Worm (Caenorhabditis elegans): ENCODE results near the gene F07E5.9.

Gene F07E5.9

DNA sequence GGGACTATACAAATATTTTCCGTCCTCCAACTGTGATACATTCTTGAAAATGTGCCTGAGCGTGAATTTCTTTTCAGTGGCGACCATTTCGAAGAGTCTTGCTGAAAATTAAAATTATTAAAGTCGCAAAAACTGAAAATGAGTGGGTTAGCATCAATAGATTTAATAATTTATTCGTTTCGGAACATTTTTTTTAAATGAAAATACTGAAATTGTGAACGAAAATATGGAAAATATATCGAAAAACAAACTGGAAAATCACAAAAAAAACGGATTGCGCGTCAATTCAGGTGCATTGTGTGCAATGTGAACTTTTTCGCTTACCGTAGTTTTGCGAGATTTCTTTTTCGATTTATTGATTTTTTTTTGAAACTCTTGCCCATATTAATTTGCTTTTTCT, 48.5 kb downstream of the F07E5.9 start, which contains the start of gene bath-5:
bath-5 (minus strand) TSS at position 101 of the 400 bp plus-strand sequence.
- TF ChIP-seq ets-7 (tag; optimal IDR thresholded peaks at IDR 0.05) = no peak
- TF ChIP-seq hnd-1 (tag; optimal IDR thresholded peaks at IDR 0.05) = no peak
- no peak for TF ChIP-seq pes-1 (GFP tag; IDR thresholded peaks at IDR 0.05)
- no peak for TF ChIP-seq tbx-11 (GFP tag; IDR thresholded peaks at IDR 0.05)
- TF ChIP-seq tbx-37 (GFP tag; conservative IDR thresholded peaks at IDR 0.05) = no peak
- TF ChIP-seq scrt-1 (GFP tag; IDR thresholded peaks at IDR 0.05) = no peak
- TF ChIP-seq hmbx-1 (tag; optimal IDR thresholded peaks at IDR 0.05) = no peak
- TF ChIP-seq B0310.2 (tag; optimal IDR thresholded peaks at IDR 0.05) = no peak
- no peak for TF ChIP-seq flt-1 (GFP tag; IDR thresholded peaks at IDR 0.05)
- TF ChIP-seq ceh-13 (GFP tag; optimal IDR thresholded peaks at IDR 0.05) = no peak
- no peak for TF ChIP-seq hmg-4 (GFP tag; optimal IDR thresholded peaks at IDR 0.05)
- no peak for TF ChIP-seq aly-1 (tag; optimal IDR thresholded peaks at IDR 0.05)
- no peak for TF ChIP-seq ama-1 (optimal IDR thresholded peaks at IDR 0.05)
- no peak for TF ChIP-seq F13C5.2 (tag; optimal IDR thresholded peaks at IDR 0.05)
- TF ChIP-seq sea-1 (GFP tag; conservative IDR thresholded peaks at IDR 0.05) = no peak
- no peak for TF ChIP-seq tra-4 (tag; optimal IDR thresholded peaks at IDR 0.05)
- TF ChIP-seq ceh-36 (tag; optimal IDR thresholded peaks at IDR 0.05) = no peak

- TF ChIP-seq hnd-1 (tag; optimal IDR thresholded peaks at IDR 0.05) (no peak), ets-7 (tag; optimal IDR thresholded peaks at IDR 0.05) (no peak), tra-4 (tag; optimal IDR thresholded peaks at IDR 0.05) (no peak), flt-1 (GFP tag; IDR thresholded peaks at IDR 0.05) (no peak), ama-1 (optimal IDR thresholded peaks at IDR 0.05) (no peak), ceh-13 (GFP tag; optimal IDR thresholded peaks at IDR 0.05) (no peak), hmbx-1 (tag; optimal IDR thresholded peaks at IDR 0.05) (no peak), tbx-37 (GFP tag; conservative IDR thresholded peaks at IDR 0.05) (no peak), aly-1 (tag; optimal IDR thresholded peaks at IDR 0.05) (no peak), F13C5.2 (tag; optimal IDR thresholded peaks at IDR 0.05) (no peak), pes-1 (GFP tag; IDR thresholded peaks at IDR 0.05) (no peak), sea-1 (GFP tag; conservative IDR thresholded peaks at IDR 0.05) (no peak), B0310.2 (tag; optimal IDR thresholded peaks at IDR 0.05) (no peak), scrt-1 (GFP tag; IDR thresholded peaks at IDR 0.05) (no peak)
These were observed 50.0 kb downstream of the F07E5.9 start, which contains the start of gene bath-3 for ce11 chrII:2030367-2030766. Gene bath-3, minus strand, starts transcription at chrII:2030467.

- no peak for TF ChIP-seq ama-1 (optimal IDR thresholded peaks at IDR 0.05)
- TF ChIP-seq B0310.2 (tag; optimal IDR thresholded peaks at IDR 0.05) = no peak
- no peak for TF ChIP-seq hnd-1 (tag; optimal IDR thresholded peaks at IDR 0.05)
- TF ChIP-seq tbx-11 (GFP tag; IDR thresholded peaks at IDR 0.05) = no peak
- no peak for TF ChIP-seq aly-1 (tag; optimal IDR thresholded peaks at IDR 0.05)
- TF ChIP-seq hmg-4 (GFP tag; optimal IDR thresholded peaks at IDR 0.05) = no peak
- TF ChIP-seq hmbx-1 (tag; optimal IDR thresholded peaks at IDR 0.05) = no peak
- TF ChIP-seq F13C5.2 (tag; optimal IDR thresholded peaks at IDR 0.05) = no peak
- TF ChIP-seq tra-4 (tag; optimal IDR thresholded peaks at IDR 0.05) = no peak
- TF ChIP-seq flt-1 (GFP tag; IDR thresholded peaks at IDR 0.05) = no peak
- TF ChIP-seq ceh-13 (GFP tag; optimal IDR thresholded peaks at IDR 0.05) = no peak
- TF ChIP-seq sea-1 (GFP tag; conservative IDR thresholded peaks at IDR 0.05) = no peak
These were observed 51.6 kb downstream of the F07E5.9 start, which contains the start of gene bath-1 for ce11 chrII:2028712-2029111. Gene bath-1, minus strand, starts transcription at chrII:2028812.

DNA sequence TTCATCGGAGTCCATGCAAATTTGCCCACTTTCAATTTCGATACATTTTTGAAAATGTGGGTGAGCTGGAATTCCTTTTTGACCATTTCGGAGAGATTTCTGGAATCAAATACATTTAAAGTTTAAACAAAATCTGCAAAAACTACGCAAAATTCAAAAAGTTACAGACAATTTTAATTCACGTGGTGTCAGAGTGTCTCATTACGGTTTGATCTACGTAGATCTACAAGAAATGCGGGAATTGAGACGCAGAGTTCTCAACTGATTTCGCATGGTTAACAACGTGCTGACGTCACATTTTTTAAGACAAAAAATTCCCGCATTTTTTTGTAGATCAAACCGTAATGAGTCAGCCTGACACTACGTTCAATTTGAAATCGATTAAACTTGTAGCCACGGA, 53.8 kb downstream of the F07E5.9 start, which contains the start of gene bath-21:
bath-21 (minus strand) TSS at position 101 of the 400 bp plus-strand sequence.
- no peak for TF ChIP-seq hmg-4 (GFP tag; optimal IDR thresholded peaks at IDR 0.05)
- TF ChIP-seq flt-1 (GFP tag; IDR thresholded peaks at IDR 0.05) = no peak
- no peak for TF ChIP-seq ets-7 (tag; optimal IDR thresholded peaks at IDR 0.05)

Data from whole organism, early embryonic.